Worm (Caenorhabditis elegans) whole organism, dauer: ENCODE results near the gene lin-46.

Experiments
- unc-62 ChIP-seq: sonication (generic microtip); optimal IDR thresholded peaks from 2 replicates; lab custom pipeline; 2017; ENCODE audit warnings: missing biosample characterization, missing genetic modification reagents, missing genetic modification characterization

Gene lin-46

DNA sequence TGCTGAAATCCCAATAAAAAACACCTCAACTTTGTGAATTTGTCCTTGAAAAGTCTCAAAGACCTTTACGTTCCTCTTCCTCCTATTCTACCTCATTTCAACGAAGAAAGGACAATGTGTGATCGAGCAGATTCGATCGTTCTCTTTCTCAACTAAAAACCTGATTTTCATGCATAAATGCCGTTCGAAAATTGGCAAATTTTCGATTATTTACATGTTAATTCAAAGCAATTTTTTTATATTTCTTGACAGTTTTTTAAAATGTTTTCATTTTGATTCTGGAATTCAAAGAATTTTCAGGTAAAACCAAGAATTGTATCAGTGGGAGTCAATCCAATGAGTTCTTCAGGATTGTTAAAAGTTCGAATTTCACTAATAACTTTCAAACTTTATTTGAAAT lies at the start of gene lin-46:
Gene lin-46 (plus strand): TSS at position 301 of the 400 bp plus-strand sequence.
- no peak for TF ChIP-seq unc-62

DNA sequence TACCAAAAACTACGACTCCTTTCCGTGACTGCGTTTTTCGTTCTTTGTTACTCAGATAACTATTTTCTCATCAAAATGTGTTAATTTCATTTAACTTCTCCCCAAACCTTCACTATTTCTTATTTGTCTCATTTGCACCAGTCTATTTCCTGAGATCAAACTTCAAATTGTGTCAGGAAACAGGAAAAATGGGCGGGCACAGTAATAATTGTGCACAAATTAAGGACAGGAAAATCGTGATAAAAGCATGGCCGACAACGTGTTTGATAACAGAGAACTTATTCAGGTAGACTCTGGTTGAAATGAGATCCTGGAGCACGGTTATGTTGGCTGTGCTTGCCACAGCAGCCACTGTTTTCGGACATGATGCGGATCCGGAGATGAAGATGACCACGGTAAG lies 49.0 kb upstream of the lin-46 start, which contains the start of gene lipl-1:
Gene lipl-1 (plus strand): TSS at position 282 of the 400 bp plus-strand sequence.
- no peak for TF ChIP-seq unc-62

DNA sequence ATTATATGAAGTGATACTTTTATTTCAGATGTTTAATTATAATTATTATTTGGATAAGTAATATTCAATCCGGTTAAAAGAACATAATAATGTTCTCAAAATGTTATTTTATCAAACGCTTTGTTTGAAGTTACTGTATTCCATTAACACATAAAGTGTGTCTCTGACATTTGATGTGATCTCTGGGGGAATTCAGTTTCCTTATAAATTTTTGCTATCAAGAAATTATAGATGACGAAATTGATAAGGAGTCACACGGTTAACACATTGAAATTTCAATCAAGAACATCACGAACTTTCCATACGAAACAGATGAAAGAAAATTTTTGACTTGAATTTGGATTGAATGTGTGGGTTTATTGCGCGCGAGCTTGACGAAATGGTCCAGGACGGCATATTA lies 47.0 kb upstream of the lin-46 start:
- no peak for TF ChIP-seq unc-62

DNA sequence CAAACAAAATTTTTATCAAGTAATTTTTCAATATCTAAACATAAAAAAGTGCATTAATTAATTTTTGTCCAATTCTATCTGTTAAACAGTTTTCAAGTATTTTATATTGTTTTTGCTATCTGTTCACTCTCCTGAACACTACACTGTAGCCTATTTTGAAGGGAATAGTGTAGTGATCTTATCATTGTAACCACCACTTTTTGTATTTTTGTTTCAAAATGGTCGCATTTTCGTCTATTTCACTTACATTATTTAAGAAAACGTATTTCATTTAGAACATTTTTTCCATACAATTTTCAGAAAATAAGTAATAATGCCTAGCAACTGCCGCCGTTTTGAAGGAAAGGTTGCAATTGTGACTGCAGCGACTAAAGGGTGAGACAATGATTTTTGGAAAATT lies 46.3 kb upstream of the lin-46 start, which contains the start of gene dhrs-4:
Gene dhrs-4 (plus strand): TSS at position 301 of the 400 bp plus-strand sequence.
- TF ChIP-seq unc-62, result no peak

DNA sequence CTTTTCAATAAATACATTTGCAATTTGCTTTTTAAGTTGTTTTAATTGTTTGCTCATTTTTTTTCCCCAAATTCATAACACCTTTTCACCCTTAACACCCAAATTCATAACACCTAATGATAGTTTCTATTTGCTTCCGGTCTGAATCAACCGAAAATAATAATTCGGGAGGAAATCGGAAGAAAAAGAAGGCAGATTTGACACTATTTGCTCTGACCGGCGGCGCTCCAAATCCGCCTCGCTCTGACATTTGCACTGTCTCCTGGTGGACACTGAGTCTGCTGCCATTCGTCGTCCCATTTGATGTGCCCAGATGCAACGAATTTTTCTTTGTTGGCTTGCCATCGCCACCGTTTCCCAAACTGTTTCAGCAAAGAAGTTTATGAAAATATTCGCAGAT lies 44.5 kb upstream of the lin-46 start, which contains the start of gene pqn-67:
Gene pqn-67 (plus strand): TSS at position 301 of the 400 bp plus-strand sequence.
- TF ChIP-seq unc-62, result no peak

DNA sequence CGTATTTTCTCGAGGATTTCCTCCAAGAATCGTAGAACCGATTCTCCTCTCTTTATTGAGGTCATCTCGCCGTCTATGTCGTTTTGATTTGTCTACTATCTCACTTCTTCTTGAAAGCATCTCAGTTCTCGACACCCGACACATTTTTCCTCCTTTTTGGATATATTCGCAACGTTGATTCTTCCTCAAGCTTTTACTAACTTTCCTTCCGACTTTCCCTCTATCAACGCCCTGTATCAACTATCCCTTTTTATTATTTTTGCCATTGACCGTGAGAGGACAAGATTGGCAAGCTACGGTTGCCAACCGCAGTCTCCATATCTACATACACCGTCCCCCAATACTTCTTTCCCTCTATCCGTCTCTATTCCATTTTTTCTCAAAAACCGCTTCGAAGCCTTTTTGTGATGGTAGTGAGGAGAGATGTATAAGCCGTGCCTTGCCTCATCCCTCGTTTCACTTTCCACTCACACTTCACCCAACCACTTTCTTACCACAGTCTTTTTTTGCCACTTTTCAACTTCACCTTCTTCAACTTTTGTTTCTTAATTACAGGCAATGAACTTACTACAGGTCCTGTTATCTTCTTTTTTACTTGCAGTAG lies 39.6 kb upstream of the lin-46 start, which contains the start of gene T16G1.2:
Gene T16G1.2 (plus strand): TSS at position 554 of the 604 bp plus-strand sequence.
- no peak for TF ChIP-seq unc-62

DNA sequence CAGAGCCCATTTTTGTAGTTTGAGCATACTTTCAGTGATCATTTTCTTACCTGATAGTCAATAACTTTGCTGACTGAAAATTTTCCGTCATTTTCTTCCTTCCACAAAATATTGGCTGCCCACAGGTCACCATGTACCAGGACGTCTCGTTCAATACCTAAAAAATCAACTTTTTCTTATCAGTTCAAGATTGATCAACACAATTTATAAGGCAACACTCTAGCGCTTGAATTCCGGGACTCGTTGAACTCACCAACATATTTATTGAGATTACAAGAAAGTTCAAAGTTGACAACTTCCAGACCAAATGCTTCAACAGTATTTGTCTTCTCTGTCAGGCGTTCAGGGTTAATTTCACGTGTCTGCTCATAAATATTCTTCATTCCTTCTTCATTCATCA lies 35.0 kb upstream of the lin-46 start:
- no peak for TF ChIP-seq unc-62

DNA sequence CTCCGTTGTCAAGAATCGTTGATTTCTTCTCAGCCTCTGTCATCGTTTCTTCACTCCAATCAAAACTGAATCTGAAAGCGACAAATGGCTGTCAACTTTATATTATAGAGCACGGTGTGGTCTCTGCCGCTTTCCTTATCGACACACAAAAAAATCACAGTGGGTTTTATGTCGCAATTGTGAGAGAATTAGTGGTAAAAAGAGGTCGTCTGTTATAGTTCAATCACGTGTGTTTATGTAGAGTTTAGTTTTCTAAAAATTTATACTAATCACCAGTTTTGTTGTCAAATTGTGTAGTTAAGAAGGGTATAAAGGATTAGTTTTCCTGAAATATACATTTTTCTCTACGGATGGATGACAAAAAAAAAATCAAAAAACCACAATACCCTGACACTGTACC lies 33.7 kb upstream of the lin-46 start, which contains the start of gene T16G1.7:
Gene T16G1.7 (minus strand): TSS at position 137 of the 400 bp plus-strand sequence.
- no peak for TF ChIP-seq unc-62

DNA sequence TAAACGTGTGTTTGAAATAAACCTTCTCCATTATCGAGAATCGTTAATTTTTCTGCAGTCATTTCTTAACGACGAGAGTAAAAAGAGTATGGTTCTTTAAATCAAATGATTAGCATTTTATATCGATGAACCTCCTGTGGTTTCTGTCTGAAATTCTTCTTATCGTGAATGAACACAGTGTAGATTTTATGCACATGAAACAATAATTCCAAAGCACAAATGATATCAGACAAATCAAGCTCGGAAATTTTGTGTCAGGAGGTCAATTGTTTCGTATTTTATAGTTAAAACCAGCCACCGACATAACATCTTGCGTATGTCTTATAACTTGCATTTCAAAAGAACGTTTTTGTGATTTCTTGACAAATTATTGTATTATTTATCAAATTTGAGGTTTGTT lies 31.6 kb upstream of the lin-46 start, which contains the start of gene T16G1.6:
Gene T16G1.6 (minus strand): TSS at position 77 of the 400 bp plus-strand sequence.
- TF ChIP-seq unc-62, result no peak

DNA sequence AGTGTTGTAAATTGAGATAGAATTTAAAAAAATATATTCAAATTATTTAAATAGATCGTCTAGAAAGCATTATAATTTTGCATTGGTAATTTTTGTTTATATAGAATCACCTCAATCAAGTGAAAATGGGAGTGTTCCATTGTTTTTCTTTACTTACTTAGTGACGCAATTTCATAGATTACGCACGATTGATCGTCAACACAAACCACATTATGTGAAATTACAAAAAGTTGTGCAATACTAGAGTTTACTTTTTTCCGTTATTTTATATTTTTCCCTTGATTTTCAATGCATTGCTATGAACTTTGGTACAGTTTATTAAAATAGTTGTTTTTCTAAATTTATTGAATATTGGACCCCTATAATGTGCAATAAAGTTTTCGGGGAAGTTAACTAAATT lies 29.2 kb upstream of the lin-46 start, which contains the start of gene T16G1.5:
Gene T16G1.5 (minus strand): TSS at position 119 of the 400 bp plus-strand sequence.
- no peak for TF ChIP-seq unc-62

DNA sequence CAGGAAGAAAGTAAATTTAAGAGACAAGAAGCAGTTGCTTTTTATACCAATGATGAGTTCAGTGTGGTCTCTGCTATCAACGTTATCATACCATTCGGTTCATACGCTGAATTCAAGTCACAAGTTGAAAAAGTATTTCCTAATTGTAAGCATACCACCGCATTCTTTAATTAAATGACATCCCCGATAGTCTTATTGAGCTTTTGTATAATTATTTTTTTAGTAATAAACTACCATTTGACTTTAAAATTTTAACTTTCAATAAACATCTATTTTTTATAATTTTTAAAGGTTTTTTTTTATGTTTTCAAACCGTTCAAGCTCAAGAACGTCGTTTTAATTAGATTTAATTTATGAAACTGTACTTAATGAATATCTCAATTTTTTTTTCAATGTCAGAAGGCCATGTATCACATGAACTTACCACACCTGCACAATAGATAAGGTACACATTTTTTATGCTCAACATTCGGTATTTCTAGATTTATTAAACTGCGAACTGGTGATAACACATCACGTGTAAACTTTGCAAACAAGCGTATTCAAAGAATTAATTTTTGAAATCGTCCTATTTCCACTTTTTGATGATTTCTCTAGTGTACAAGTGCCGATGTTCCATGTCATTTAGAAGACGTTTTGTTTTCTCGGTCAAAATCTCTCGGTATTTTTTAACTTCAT lies 26.7 kb upstream of the lin-46 start, which contains the start of gene T16G1.4:
Gene T16G1.4 (minus strand): TSS at position 51 of the 678 bp plus-strand sequence.
- TF ChIP-seq unc-62, result no peak

DNA sequence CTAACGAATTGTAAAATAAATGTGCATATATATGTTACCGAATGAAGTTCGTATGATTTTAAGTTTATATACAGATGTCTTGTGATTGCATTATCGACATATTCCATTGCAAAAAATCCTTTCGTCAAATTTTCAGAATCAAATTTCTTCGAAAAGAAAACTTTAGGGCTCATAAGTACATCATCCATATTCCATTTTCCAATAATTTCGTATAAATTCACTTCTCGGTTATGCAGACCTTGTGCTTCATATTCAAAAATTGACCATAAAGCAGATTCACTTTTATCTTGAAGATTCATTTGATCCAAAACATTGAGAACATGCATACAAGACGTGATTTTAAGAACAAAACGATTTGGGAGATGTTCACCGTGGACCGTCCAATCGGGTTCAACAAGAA lies 25.3 kb upstream of the lin-46 start:
- no peak for TF ChIP-seq unc-62

DNA sequence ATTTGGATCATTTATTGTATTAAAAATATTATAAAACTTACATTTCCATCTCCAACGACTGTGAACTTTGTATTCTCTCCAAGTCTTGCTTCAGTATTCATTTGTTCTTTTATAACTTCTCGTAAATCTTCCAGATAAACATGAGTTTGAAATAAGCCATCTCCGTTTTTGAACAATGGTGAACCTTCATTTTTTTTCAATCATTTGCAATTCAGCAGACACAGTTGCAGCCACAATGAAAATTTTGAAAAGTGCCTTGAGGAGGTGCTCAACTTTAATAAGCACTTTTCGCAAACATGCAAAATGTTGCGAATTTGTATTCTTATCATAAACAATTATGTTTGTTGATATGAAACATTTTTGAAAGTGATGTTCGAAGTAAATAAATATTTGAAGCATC lies 24.4 kb upstream of the lin-46 start, which contains the start of gene T16G1.3:
Gene T16G1.3 (minus strand): TSS at position 101 of the 400 bp plus-strand sequence.
- no peak for TF ChIP-seq unc-62

DNA sequence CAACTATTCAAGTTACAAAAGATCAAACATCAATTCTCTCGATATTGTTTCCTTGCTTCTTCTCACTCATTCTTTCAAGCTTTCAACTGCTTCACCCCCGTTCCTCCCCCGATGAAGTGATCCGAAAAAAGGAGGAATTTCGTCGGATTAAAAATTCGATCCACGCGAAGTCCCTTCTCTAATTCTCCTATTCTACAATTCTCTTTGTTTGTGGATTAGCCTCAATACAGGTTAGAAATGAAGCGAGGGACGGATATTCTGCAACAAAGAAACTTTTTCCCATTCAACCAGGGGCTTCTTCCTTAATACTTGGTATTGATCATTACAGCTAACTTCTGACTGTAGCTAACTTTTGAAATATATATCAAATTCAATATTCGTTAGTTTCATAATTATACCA lies 23.9 kb upstream of the lin-46 start, which contains the start of gene grl-2:
Gene grl-2 (plus strand): TSS at position 301 of the 400 bp plus-strand sequence.
- no peak for TF ChIP-seq unc-62

DNA sequence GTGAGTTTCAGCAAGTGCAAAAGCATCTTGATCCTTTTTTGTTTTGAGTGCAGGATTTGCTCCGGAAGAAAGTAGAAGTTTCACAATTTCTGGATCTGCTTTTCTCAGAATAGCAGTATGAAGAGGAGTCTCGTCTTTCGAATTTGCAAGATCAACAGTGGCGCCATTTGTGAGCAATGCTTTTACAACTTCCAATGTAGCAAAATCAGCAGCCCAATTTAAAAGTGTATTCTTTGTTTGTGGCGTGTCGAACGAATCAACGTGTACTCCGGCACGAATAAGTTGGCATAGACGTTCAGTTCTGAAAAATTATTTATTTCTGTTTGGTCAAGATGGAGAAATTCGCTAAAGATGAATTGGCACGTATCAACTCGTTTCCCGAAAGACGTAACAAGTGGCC lies 19.0 kb upstream of the lin-46 start, which contains the start of gene T16G1.13:
Gene T16G1.13 (plus strand): TSS at position 301 of the 400 bp plus-strand sequence.
- TF ChIP-seq unc-62, result no peak

DNA sequence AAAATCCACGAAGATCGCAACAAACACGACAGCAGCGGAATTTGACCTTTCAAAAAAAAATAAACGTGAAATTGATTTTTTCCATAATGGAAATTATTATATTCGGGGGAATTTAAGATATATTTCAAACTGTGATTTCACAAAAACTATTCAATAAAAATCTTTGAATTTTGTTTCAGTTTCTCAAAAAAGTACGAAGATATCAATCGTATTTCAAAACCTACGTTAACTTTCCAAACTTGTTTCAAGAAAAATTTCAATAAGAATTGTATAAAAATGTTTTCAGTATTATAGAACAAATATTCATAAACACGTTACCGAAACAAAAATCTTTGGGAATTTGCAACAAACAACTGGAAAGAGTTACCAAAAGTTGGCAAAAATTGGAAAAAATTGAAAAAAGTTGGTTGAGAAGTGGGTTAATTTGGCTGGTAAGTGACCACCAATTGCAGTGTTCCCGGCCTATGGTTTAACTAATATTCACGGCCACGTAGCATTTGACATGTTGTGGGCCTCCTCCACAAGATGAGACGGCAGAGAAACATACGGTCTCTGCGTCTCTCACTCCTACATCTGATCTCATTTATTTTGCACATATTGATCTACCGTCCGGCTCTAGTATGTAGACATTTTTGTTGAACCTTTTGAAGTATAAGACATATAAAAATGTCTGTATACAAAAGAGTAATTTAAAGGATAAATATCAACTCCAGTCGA lies 17.7 kb upstream of the lin-46 start, which contains the start of the genes T16G1.9 and T16G1.18:
Gene T16G1.9 (minus strand): TSS at position 51 of the 717 bp plus-strand sequence.
Gene T16G1.18 (plus strand): TSS at position 493 of the 717 bp plus-strand sequence.
- TF ChIP-seq unc-62, result no peak
